Worm (Caenorhabditis elegans): ENCODE data around the gene K09F6.13.

ce11 chrII:2251617-2252016, 37.3 kb upstream of the K09F6.13 start:
- TF ChIP-seq snpc-4 (GFP tag; optimal IDR thresholded peaks at IDR 0.05) = no peak
- TF ChIP-seq snpc-4 (tag; optimal IDR thresholded peaks at IDR 0.05) = no peak
- no peak for TF ChIP-seq Y56A3A.18 (GFP tag; IDR thresholded peaks at IDR 0.05)
- no peak for TF ChIP-seq attf-3 (GFP tag; conservative IDR thresholded peaks at IDR 0.05)
- no peak for TF ChIP-seq cebp-2 (GFP tag; IDR thresholded peaks at IDR 0.05)
- TF ChIP-seq ztf-26 (tag; optimal IDR thresholded peaks at IDR 0.05) = no peak
- TF ChIP-seq lin-35 (GFP tag; optimal IDR thresholded peaks at IDR 0.05) = no peak
- TF ChIP-seq aptf-3 (GFP tag; IDR thresholded peaks at IDR 0.05) = no peak

All from whole organism, young adult.